Worm (Caenorhabditis elegans): ENCODE results near the gene R07B7.6.

- TF ChIP-seq dao-5 (tag; optimal IDR thresholded peaks at IDR 0.05) (no peak), him-1 (tag; optimal IDR thresholded peaks at IDR 0.05) (no peak)
Measured at ce11 chrV:12036129-12036528, 38.7 kb downstream of the R07B7.6 start.
